Fruit fly (Drosophila melanogaster): Measurements from ENCODE around the gene Uba4.

DNA sequence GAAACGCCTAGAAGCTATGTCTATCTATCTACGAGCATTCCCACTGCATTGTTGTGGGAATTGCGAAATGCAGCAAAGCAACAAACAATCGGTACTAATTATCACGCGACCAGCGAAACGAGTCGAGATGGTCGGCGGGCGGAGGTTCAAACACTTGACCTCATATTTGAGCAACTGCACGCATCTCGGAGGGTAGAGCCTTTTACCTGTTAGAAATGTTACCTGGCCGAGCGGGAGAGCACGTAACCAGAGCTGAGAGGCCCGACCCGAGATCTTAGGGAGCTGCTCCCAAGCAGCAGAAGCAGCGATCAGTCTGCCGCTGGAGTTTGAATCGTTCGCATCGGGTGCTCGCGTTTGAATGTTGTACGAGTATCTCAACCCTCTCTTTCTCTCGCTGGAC lies 38.8 kb upstream of the Uba4 start:
- TF ChIP-seq foxo (GFP tag; optimal IDR thresholded peaks at IDR 0.05) (no peak), dmrt93B (GFP tag; optimal IDR thresholded peaks at IDR 0.05) (no peak), usp (GFP tag; optimal IDR thresholded peaks at IDR 0.05) (no peak), brk (GFP tag; optimal IDR thresholded peaks at IDR 0.05) (no peak), N (GFP tag; optimal IDR thresholded peaks at IDR 0.05) (no peak), sv (GFP tag; optimal IDR thresholded peaks at IDR 0.05) (no peak), Dif (GFP tag; optimal IDR thresholded peaks at IDR 0.05; ENCODE audit: partially characterized antibody) (peak; percentile 73), CrebA (GFP tag; optimal IDR thresholded peaks at IDR 0.05; ENCODE audit: borderline replicate concordance) (no peak)

Data from whole organism, wandering third instar larva.